Worm (Caenorhabditis elegans): ENCODE data around the gene W07A12.8.

DNA sequence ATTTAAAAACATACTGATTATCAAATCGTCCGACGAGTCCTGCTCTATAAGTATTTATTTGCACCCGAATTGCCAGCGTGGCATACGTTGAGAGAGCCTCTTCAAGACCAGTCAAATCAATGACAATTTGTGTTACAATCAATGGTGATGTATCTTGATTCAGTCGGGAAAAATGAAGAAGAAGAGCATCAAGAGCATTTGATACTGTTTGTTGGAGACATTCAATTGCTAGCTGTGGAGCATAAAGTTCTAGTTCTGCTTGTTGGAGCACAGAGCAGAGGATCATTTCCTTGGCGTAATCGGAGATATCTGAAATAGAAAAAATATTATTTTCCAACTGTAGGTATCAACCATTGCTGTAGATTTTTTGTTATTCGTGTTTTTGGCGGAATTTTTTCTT lies 7.9 kb upstream of the W07A12.8 start:
- no peak for TF ChIP-seq B0035.1 (tag; optimal IDR thresholded peaks at IDR 0.05)
- TF ChIP-seq atf-7 (tag; optimal IDR thresholded peaks at IDR 0.05): no peak
- TF ChIP-seq F49E8.2 (tag; optimal IDR thresholded peaks at IDR 0.05; ENCODE audit: insufficient read depth): no peak
- TF ChIP-seq somi-1 (GFP tag; optimal IDR thresholded peaks at IDR 0.05): no peak
- no peak for TF ChIP-seq snpc-4 (GFP tag; optimal IDR thresholded peaks at IDR 0.05)
- no peak for TF ChIP-seq snpc-4 (tag; optimal IDR thresholded peaks at IDR 0.05)
- TF ChIP-seq ztf-3 (GFP tag; optimal IDR thresholded peaks at IDR 0.05): no peak
- no peak for TF ChIP-seq hrde-1 (tag; optimal IDR thresholded peaks at IDR 0.05; ENCODE audit: borderline replicate concordance)
- TF ChIP-seq tbp1 (GFP tag; optimal IDR thresholded peaks at IDR 0.05): no peak
- TF ChIP-seq lin-35 (GFP tag; optimal IDR thresholded peaks at IDR 0.05): no peak
- TF ChIP-seq unc-62 (GFP tag; optimal IDR thresholded peaks at IDR 0.05): no peak
- TF ChIP-seq madf-6 (GFP tag; IDR thresholded peaks at IDR 0.05): no peak
